Fruit fly (Drosophila melanogaster) whole organism, larva: ENCODE data around the gene CG46304.

ENCODE experiments used
- noc ChIP-seq: fragments of 200-800 bp; sonication (Bioruptor generic); optimal IDR thresholded peaks from 3 replicates; lab custom pipeline; 2019; ENCODE audit warnings: missing biosample characterization, mild to moderate bottlenecking, missing genetic modification characterization, moderate library complexity

The CG46304 gene

DNA sequence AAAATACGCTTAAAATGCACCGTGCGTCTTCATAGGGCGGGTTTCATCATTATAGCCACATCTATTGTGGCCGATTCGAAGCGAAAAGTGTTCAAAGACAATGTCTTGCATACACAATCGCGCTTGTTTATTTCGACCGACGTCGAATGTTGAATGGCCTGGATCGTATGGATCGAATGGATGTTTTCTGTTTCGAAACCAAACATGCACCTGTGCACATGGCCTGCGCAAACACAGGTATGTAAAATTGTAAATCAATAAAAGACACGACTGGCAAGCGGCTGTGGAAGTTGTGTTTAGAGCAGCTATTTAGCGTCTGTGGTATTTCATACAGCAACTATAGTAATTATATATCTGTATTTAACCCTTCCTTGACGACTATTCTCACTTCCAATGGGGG is 35.4 kb downstream of the CG46304 start:
- TF ChIP-seq noc (tag; lab: Kevin White, UChicago): no peak

DNA sequence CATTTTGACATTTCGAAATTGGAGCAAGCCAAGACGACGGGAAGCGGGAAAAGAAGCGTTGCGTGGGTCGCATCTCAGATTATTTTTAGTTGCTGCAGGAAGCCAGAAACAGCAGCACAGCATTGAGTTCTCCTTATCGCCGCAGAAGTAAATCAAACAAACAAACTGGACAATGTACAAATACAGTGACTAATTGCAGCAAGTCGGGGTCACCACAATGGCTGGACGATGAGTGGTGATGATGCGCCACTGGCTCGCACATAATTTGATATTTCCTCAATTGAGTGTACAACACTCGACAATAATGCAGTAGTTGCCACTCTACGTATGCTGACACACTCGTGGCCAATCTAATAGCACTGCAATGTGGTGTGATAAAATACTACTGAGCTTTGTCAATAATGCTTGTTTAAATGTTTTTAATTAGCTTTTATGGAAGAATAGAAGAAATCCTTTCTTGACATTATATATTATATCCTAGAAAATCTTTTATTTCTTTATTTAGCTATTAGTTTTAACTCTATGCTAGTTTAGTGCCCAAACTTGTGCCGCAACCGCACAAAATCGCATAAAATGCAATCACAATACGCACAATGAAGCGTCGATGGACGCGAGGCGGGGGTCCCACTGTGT is 36.0 kb downstream of the CG46304 start:
- no peak for TF ChIP-seq noc (tag; lab: Kevin White, UChicago)

DNA sequence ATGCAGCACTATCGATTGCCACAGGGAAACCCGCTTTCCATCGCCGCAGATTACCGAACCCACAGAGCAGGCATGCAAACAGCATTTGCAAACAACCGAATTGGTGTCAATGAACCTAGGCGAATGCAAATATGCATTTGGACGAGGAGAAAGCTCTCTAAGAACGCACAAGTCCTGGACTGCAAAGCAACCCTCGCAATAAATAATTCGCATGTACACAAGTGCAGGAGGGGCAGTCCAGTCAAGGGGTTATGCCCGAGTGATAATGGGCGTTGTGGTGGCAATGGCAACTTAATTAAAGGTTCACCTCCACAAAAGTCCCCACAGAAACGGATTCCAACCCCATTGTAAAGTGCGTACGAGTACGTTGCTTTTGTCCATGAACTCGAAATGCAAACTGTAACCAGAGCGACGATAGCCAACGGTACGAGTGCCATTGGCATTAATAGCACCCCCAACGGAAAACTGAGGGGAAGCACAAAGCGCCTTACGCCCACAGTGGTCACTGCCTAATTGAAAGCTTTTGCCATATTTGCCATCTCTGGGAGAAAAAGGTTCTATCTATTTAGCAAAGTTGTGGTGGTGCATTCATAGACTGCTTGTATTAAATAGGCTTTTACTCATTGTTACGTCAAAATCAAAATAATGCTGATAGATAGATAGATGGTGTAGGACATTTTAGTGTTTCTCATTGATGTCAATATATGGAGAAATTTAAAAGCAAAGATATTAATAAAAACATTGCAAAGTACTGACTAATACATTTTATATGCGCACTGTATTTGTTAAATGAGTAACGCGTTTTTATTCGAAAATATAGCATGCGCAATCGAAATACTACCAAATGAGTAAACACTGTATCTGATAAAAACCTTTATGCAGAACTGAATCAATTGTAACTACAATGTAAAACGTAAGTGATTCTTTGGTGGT is 37.0 kb downstream of the CG46304 start:
- no peak for TF ChIP-seq noc (tag; lab: Kevin White, UChicago)

DNA sequence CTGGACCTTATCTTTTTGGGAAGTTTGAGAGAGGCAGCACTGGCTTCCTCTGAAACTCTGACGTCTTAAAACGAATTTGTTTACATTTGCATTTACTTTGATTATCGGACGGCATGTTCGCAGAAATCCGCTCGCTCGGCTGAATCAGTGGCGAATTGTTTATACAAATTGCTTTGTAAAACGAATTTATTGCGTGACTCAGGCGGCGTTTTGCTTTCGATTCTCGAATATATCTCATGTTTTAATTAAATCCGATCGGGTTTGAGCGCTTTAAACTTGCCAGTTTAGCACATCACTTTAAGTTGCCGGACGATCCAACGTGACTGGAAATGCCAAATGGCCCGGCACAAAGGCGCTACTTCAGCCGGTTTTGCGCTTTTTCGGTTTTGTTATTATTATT is 38.1 kb downstream of the CG46304 start:
- TF ChIP-seq noc (tag; lab: Kevin White, UChicago): no peak

DNA sequence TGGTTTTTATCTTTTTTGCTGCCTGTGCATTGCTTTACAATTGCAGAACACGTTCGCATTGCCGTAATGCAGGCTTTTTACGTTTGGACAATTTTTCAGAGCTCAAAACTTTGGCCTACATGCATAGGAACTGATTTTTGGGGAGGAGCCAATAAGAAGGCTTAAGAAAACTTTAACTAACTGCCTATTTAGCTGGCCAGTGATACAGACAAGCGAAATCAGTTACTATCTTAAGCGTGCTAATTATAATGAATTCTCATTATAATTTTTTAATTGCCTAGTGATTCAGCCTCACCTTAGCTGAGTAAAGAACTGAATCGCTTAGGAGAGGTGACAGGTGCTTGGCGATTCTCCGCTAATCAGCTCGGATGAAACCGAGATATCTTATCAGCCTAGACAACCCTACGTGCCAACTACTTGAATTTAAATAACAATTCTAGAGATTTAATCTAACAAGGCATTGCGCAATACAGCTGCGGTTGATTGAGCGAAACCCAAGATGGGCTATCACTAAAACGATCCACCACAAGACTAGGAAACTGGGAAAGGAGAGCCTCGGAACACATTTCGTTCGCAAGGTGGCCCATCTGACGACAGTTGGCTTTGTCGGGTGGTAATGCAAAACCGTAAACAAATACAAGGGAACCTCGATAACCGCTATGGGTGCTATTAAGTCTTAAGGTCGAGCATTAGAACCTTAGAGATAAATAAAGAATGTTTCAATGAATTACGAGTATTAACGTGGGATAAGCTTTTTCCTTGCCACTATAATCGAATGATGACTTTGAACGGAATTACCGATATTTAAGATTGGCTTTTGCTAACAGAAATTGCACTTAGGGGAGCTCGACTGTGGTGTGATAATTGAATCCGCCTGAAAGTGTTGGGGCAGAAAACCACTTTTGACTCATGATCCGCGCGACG is 39.4 kb downstream of the CG46304 start:
- TF ChIP-seq noc (tag; lab: Kevin White, UChicago): peak; percentile 83

DNA sequence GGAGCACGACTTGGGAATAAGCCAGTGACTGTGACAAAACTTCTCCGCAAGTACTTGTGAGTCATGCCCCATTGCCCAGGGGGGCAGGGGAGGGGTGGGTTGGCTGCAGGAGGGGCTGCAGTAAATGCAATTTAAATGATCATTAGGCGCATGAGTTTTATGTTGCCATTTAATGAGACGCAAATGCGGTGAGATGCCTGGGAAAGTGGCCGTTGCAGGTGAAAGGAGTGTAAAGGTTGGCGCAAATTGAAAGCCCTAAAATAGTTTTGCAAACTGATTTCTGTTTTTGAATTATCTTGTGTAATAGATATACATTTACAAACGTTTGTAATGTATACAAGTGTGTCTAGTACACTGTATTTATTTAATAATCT is 40.0 kb downstream of the CG46304 start:
- TF ChIP-seq noc (tag; lab: Kevin White, UChicago): no peak

DNA sequence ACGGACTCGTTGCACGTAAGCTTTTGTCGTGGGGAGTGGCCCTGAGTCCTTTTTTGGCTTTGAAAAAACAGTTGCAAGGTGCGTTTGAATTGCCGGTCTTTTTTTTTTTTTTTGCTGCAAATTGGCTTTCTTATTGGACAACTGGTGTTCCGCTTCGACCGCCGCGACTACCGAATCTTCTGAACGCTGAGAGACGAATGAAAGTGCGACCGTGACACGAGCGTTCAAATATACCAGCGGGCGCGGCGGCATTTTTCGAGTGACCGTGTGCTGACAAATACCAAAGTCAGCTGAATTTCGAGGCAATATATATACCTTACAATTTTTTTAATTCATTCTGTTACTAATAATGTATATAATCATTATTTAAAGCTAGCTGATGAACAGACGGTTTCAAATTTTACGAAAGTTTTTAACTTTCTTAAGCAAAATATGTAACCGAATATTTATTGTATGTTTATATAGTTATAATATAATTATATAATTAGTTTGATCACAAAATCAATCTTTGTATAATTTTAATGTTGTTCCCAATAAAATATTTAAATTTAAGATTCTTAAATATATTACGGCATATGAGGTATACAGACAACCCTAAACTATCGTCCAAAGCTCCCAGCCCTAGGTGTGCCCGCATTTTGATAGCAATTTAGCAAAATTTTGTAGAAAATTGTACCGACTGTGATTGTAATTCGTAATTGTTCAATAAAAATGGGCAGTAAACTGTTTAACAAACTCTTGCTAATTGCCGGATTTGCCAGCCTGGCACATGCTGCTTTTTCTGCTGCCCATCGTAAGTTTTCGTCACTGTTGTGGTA is 41.2 kb downstream of the CG46304 start, which contains the start of the genes Swip-1 and EMC5:
Gene Swip-1, minus strand, starts transcription at position 203 of the 818 bp plus-strand sequence.
Gene EMC5, plus strand, starts transcription at position 630 of the 818 bp plus-strand sequence.
- TF ChIP-seq noc (tag; lab: Kevin White, UChicago): peak; percentile 60

DNA sequence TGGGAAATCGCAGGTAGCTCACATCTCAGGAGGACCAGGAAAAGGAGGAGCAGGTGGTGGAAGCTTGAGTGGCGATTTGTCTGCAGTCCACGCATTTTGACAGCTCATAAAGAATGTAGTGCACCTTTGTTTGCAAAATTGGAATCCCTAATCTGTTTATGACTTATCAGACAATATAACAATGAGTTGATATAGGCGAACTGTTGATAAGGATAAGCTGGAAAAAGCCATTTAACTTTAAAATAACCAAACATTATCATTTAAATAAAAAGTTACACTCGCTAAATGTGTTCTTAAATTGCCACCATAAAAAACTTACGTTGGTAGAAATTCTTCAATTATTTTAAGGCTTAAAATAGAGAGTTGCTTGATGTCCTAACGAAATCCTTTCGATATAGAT is 44.0 kb downstream of the CG46304 start, which contains the start of gene CG15170:
Gene CG15170, minus strand, starts transcription at position 101 of the 400 bp plus-strand sequence.
- no peak for TF ChIP-seq noc (tag; lab: Kevin White, UChicago)

DNA sequence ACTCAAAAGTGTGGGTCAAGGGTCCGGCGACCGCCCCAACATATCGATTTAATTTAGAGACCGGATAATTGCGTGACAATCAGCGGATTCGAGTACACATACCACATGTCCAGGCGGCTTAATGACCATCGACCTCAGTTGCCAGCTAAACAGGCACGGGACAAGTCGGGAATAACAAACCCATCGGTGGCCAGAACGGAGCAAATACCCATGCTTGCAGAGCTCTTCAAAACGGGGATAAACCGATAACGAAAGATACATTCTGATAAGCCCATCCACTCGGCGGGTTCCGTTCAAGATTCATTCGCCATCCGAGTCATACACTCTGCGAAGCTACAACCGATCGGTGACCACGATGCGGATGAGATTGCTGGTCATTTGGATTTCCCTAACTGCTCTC is 44.6 kb downstream of the CG46304 start, which contains the start of gene CG15169:
Gene CG15169, plus strand, starts transcription at position 301 of the 400 bp plus-strand sequence.
- no peak for TF ChIP-seq noc (tag; lab: Kevin White, UChicago)

DNA sequence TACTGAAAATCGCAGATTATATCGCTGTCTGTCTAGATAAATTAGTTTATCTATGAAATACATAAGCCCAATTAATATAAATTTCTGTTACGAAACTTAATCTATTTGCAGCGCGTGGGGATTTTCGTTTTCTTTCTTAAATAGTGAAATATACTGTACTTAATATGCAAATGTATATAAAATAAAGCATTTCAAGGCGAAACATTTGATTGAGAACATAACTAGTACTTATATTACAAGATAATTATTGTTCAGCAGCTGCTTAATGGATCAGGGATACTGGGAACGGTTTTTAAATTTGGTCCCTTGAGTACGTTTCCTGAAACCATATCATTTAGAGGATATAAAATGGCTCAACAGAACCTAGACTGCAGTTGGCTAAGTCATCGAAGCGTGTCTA is 46.1 kb downstream of the CG46304 start, which contains the start of gene CG46465:
Gene CG46465, plus strand, starts transcription at position 301 of the 400 bp plus-strand sequence.
- TF ChIP-seq noc (tag; lab: Kevin White, UChicago): no peak

DNA sequence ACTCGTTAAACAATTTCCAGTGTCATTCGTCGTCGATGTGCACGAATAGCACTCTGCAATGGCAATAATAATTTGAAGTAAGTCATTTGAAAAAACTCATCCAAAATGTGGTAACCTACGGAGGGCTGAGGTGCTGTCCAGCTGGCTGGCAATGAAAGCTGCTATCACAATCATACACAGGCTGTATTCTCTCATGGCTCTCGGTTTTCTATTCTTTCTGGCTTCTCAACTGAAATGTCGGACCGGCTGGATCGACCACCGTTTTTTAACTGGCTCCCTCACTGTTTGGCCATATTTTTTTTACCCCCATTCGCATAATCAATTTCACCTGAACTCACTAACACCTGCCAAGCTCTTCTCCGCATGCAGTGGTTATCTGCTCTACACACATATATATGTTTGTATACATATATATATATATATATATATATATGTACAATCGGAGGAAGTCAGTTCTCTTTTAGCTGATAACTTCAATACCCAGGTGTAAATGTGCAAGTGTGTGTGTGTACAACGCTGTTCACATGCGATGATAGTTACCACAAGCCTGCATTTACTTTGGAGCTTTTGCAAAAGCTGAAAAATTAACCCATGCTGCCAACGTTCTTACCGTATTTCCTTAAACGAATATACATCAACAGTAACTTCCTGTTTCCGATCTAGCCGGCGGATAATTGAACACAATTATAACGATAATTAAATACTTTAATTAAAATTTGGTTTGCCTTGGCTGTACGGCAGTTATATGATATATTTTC is 49.7 kb downstream of the CG46304 start, which contains the start of gene CG10650:
Gene CG10650, minus strand, starts transcription at position 275 of the 758 bp plus-strand sequence.
- peak; percentile 14 for TF ChIP-seq noc (tag; lab: Kevin White, UChicago)
